Worm (Caenorhabditis elegans): ENCODE results near the gene crn-5.

- TF ChIP-seq ref-1 (GFP tag; conservative IDR thresholded peaks at IDR 0.05) (no peak), T22C8.4 (GFP tag; IDR thresholded peaks at IDR 0.05) (no peak), flt-1 (GFP tag; IDR thresholded peaks at IDR 0.05) (no peak), cog-1 (tag; optimal IDR thresholded peaks at IDR 0.05) (no peak), ztf-29 (GFP tag; IDR thresholded peaks at IDR 0.05) (no peak), ztf-23 (GFP tag; IDR thresholded peaks at IDR 0.05) (no peak), med-1 (GFP tag; optimal IDR thresholded peaks at IDR 0.05; ENCODE audit: insufficient read depth) (no peak), klf-2 (GFP tag; conservative IDR thresholded peaks at IDR 0.05) (no peak)
Observed at ce11 chrII:10594758-10595157, 2.2 kb downstream of the crn-5 start, which contains the start of gene C14A4.6.

All from whole organism, midembryonic.